Worm (Caenorhabditis elegans) whole organism, L2 larva: ENCODE results near the gene K04C1.5.

ENCODE experiments used
- F13H6.1 ChIP-seq: sonication (generic microtip); optimal IDR thresholded peaks from 2 replicates; lab custom pipeline; 2016; ENCODE audit warnings: missing genetic modification characterization, missing compliant biosample characterization
- ceh-82 ChIP-seq: fragments of 150-350 bp; optimal IDR thresholded peaks from 2 replicates; lab custom pipeline; 2014; ENCODE audit warnings: missing biosample characterization, missing genetic modification characterization
- elt-1 ChIP-seq: fragments of 150-350 bp; optimal IDR thresholded peaks from 2 replicates; lab custom pipeline; 2014; ENCODE audit warnings: missing biosample characterization, missing genetic modification characterization
- lin-13 ChIP-seq: fragments of 150-350 bp; optimal IDR thresholded peaks from 2 replicates; lab custom pipeline; 2014; ENCODE audit warnings: missing biosample characterization, missing genetic modification reagents, missing genetic modification characterization
- lin-39 ChIP-seq: fragments of 150-350 bp; optimal IDR thresholded peaks from 2 replicates; lab custom pipeline; 2014; ENCODE audit warnings: missing biosample characterization, missing genetic modification reagents, missing genetic modification characterization
- lsy-2 ChIP-seq, 2 experiments: fragments of 150-350 bp in 1 of 2; sonication (generic microtip) in 1 of 2; optimal IDR thresholded peaks; 2 replicates each; lab custom pipeline; 2014 to 2017; ENCODE audit warnings: missing biosample characterization in 2 of 2, missing genetic modification characterization in 2 of 2
- nhr-12 ChIP-seq: fragments of 150-350 bp; optimal IDR thresholded peaks from 2 replicates; lab custom pipeline; 2014; ENCODE audit warnings: missing biosample characterization, missing genetic modification characterization

DNA sequence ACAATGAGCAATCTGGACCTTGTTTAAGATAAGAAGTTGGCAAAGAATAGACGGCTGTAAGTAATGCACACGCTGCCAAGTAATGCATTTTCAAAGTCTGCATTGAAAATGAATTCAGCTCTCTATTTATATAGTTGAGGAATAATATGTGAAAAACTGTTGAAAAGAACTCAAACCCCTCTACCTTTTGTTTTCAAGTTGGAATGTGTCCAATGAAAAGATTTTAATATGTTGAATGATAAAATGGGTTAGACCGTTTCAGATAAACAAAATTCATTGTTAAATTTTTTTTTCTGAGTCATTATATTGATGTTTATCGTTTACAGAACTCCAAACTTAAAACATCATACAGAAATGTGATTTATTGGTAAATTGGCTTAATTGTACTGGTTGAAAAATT, 15.6 kb downstream of the K04C1.5 start, which contains the start of gene E02H4.8:
- TF ChIP-seq elt-1 (no peak), lsy-2 (tag; optimal IDR thresholded peaks at IDR 0.05; lab: Kevin White, UChicago) (no peak), lin-13 (no peak), ceh-82 (tag; lab: Kevin White, UChicago) (no peak), nhr-12 (no peak), lin-39 (tag; lab: Kevin White, UChicago) (no peak), F13H6.1 (tag; lab: Kevin White, UChicago) (no peak)
